Worm (Caenorhabditis elegans): ENCODE measurements around the gene C50F4.4.

- no peak for TF ChIP-seq unc-62 (GFP tag; optimal IDR thresholded peaks at IDR 0.05)
- no peak for TF ChIP-seq ces-1 (GFP tag; optimal IDR thresholded peaks at IDR 0.05)
- TF ChIP-seq lin-15B (tag; optimal IDR thresholded peaks at IDR 0.05): no peak
- TF ChIP-seq fkh-8 (tag; optimal IDR thresholded peaks at IDR 0.05): no peak
- no peak for TF ChIP-seq pax-3 (tag; optimal IDR thresholded peaks at IDR 0.05)
These were observed 20.3 kb upstream of the C50F4.4 start for ce11 chrV:9516280-9516679.
